Worm (Caenorhabditis elegans): ENCODE results near the gene srt-15.

srt-15 gene

ce11 chrV:3062078-3062477 lies at the start of gene srt-15:
TSS of gene srt-15 (minus strand) at chrV:3062178.
- no peak for TF ChIP-seq pbrm-1 (GFP tag; IDR thresholded peaks at IDR 0.05)
- no peak for TF ChIP-seq cebp-1 (GFP tag; IDR thresholded peaks at IDR 0.05)
- no peak for TF ChIP-seq cebp-1 (tag; optimal IDR thresholded peaks at IDR 0.05)
- TF ChIP-seq akir-1 (GFP tag; optimal IDR thresholded peaks at IDR 0.05): no peak
- TF ChIP-seq ztf-26 (tag; optimal IDR thresholded peaks at IDR 0.05): no peak
- TF ChIP-seq hrde-1 (tag; optimal IDR thresholded peaks at IDR 0.05; ENCODE audit: borderline replicate concordance): no peak
- no peak for TF ChIP-seq pha-4 (tag; optimal IDR thresholded peaks at IDR 0.05)
- no peak for TF ChIP-seq tlf-1 (GFP tag; optimal IDR thresholded peaks at IDR 0.05)
- no peak for TF ChIP-seq nhr-27 (tag; optimal IDR thresholded peaks at IDR 0.05)
- TF ChIP-seq T07F8.4 (tag; optimal IDR thresholded peaks at IDR 0.05): no peak
- TF ChIP-seq egl-18 (GFP tag; IDR thresholded peaks at IDR 0.05): no peak
- TF ChIP-seq him-1 (tag; optimal IDR thresholded peaks at IDR 0.05): no peak
- TF ChIP-seq F55B11.4 (tag; optimal IDR thresholded peaks at IDR 0.05; ENCODE audit: borderline replicate concordance, insufficient read depth): no peak
- no peak for TF ChIP-seq F33H1.4 (GFP tag; IDR thresholded peaks at IDR 0.05)
- TF ChIP-seq lin-26 (GFP tag; IDR thresholded peaks at IDR 0.05): no peak
- no peak for TF ChIP-seq hsf-1 (GFP tag; IDR thresholded peaks at IDR 0.05)
- no peak for TF ChIP-seq F57C9.4 (tag; optimal IDR thresholded peaks at IDR 0.05)

- TF ChIP-seq dpff-1 (tag; optimal IDR thresholded peaks at IDR 0.05): no peak
- TF ChIP-seq Y67H2A.10 (GFP tag; conservative IDR thresholded peaks at IDR 0.05): no peak
- no peak for TF ChIP-seq athp-1 (tag; optimal IDR thresholded peaks at IDR 0.05)
- TF ChIP-seq D2030.7 (GFP tag; IDR thresholded peaks at IDR 0.05): no peak
- TF ChIP-seq sptf-2 (GFP tag; optimal IDR thresholded peaks at IDR 0.05): no peak
- TF ChIP-seq B0019.2 (GFP tag; conservative IDR thresholded peaks at IDR 0.05): no peak
- no peak for TF ChIP-seq pbrm-1 (GFP tag; IDR thresholded peaks at IDR 0.05)
- TF ChIP-seq ceh-58 (GFP tag; IDR thresholded peaks at IDR 0.05): no peak
These were observed 45.5 kb upstream of the srt-15 start, which contains the start of gene str-68 for ce11 chrV:3107450-3107849. TSS of gene str-68 (minus strand) at chrV:3107550.

ce11 chrV:3106785-3107184 lies 44.8 kb upstream of the srt-15 start:
- TF ChIP-seq egl-18 (GFP tag; IDR thresholded peaks at IDR 0.05) (0 out of 2 replicates have a peak, but pooled peaks have one; percentile 14), snpc-4 (GFP tag; optimal IDR thresholded peaks at IDR 0.05) (peak; percentile 21), snpc-4 (tag; optimal IDR thresholded peaks at IDR 0.05) (peak in 1 of 4 experiments; percentile 91), ceh-79 (tag; optimal IDR thresholded peaks at IDR 0.05) (no peak), snpc-1.1 (tag; optimal IDR thresholded peaks at IDR 0.05; ENCODE audit: insufficient read depth) (peak; percentile 63)

DNA sequence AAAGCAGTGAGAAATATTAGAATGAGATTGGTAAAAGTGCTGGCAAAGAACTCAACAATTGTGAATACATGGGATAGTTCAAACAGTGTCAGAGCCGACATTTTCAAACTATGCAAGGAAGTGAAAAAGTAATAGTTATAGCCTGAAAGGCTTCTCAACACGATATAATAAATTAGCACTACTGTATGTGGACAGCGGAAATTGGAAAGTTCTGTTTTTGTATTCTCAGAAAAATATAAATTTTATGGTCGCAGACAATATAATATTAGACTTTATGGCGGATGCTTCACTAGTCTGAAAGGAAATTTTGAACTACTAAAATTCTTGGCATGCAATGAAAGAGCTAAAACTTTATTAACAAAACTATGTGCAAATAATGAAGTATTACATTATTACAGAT lies 43.8 kb upstream of the srt-15 start, which contains the start of gene str-69:
Gene str-69 (minus strand): TSS at position 101 of the 400 bp plus-strand sequence.
- no peak for TF ChIP-seq nhr-80 (tag; optimal IDR thresholded peaks at IDR 0.05)
- no peak for TF ChIP-seq snpc-4 (GFP tag; optimal IDR thresholded peaks at IDR 0.05)
- no peak for TF ChIP-seq snpc-4 (tag; optimal IDR thresholded peaks at IDR 0.05)
- TF ChIP-seq snpc-1.3 (tag; optimal IDR thresholded peaks at IDR 0.05; ENCODE audit: insufficient read depth): no peak
- no peak for TF ChIP-seq attf-6 (GFP tag; IDR thresholded peaks at IDR 0.05)
- TF ChIP-seq gei-17 (GFP tag; optimal IDR thresholded peaks at IDR 0.05): no peak
- no peak for TF ChIP-seq dox-1 (GFP tag; IDR thresholded peaks at IDR 0.05)
- no peak for TF ChIP-seq zim-3 (tag; optimal IDR thresholded peaks at IDR 0.05)
- no peak for TF ChIP-seq lin-26 (GFP tag; IDR thresholded peaks at IDR 0.05)
- TF ChIP-seq D2030.7 (GFP tag; IDR thresholded peaks at IDR 0.05): no peak
- no peak for TF ChIP-seq ztf-25 (GFP tag; IDR thresholded peaks at IDR 0.05)
- TF ChIP-seq B0019.2 (GFP tag; conservative IDR thresholded peaks at IDR 0.05): no peak
- TF ChIP-seq cebp-1 (GFP tag; IDR thresholded peaks at IDR 0.05): no peak
- TF ChIP-seq cebp-1 (tag; optimal IDR thresholded peaks at IDR 0.05): no peak
- TF ChIP-seq F57C9.4 (tag; optimal IDR thresholded peaks at IDR 0.05): no peak
- no peak for TF ChIP-seq xnd-1 (tag; optimal IDR thresholded peaks at IDR 0.05)
- TF ChIP-seq Y53G8AR.9 (GFP tag; conservative IDR thresholded peaks at IDR 0.05): no peak
- no peak for TF ChIP-seq Y56A3A.18 (GFP tag; IDR thresholded peaks at IDR 0.05)
- no peak for TF ChIP-seq T07F8.4 (tag; optimal IDR thresholded peaks at IDR 0.05)
